Worm (Caenorhabditis elegans) whole organism, L2 larva: ENCODE results near the gene arrd-15.

Experiments
- C34F6.9 ChIP-seq: fragments of 150-350 bp; optimal IDR thresholded peaks from 2 replicates; lab custom pipeline; 2014; ENCODE audit warnings: missing biosample characterization, missing genetic modification characterization
- F13H6.1 ChIP-seq: sonication (generic microtip); optimal IDR thresholded peaks from 2 replicates; lab custom pipeline; 2016; ENCODE audit warnings: missing genetic modification characterization, missing compliant biosample characterization
- Y55F3AM.14 ChIP-seq: fragments of 200-800 bp; sonication (Bioruptor generic); optimal IDR thresholded peaks from 2 replicates; lab custom pipeline; 2018; ENCODE audit warnings: mild to moderate bottlenecking, missing genetic modification characterization, missing compliant biosample characterization
- ZK546.5 ChIP-seq: sonication (generic microtip); optimal IDR thresholded peaks from 2 replicates; lab custom pipeline; 2017; ENCODE audit warnings: missing biosample characterization, missing genetic modification characterization
- aly-2 ChIP-seq: fragments of 150-350 bp; optimal IDR thresholded peaks from 2 replicates; lab custom pipeline; 2014; ENCODE audit warnings: missing biosample characterization, missing genetic modification characterization
- ama-1 ChIP-seq: fragments of 150-350 bp; optimal IDR thresholded peaks from 2 replicates; lab custom pipeline; 2018; ENCODE audit warnings: inconsistent platforms
- blmp-1 ChIP-seq: sonication (generic microtip); optimal IDR thresholded peaks from 2 replicates; lab custom pipeline; 2017; ENCODE audit warnings: missing genetic modification characterization, mild to moderate bottlenecking, missing compliant biosample characterization, antibody characterized with exemption, moderate library complexity; ENCODE audit not compliant: insufficient read depth
- ceh-16 ChIP-seq: fragments of 150-350 bp; optimal IDR thresholded peaks from 2 replicates; lab custom pipeline; 2014; ENCODE audit warnings: missing biosample characterization, missing genetic modification characterization
- crh-2 ChIP-seq: sonication (generic microtip); optimal IDR thresholded peaks from 2 replicates; lab custom pipeline; 2017; ENCODE audit warnings: missing biosample characterization, missing genetic modification characterization
- dmd-4 ChIP-seq: sonication (generic microtip); optimal IDR thresholded peaks from 2 replicates; lab custom pipeline; 2017; ENCODE audit warnings: missing biosample characterization, missing genetic modification characterization
- egl-27 ChIP-seq: sonication (generic microtip); optimal IDR thresholded peaks from 3 replicates; lab custom pipeline; 2017; ENCODE audit warnings: missing biosample characterization, missing genetic modification reagents, missing genetic modification characterization
- elt-3 ChIP-seq: sonication (generic microtip); optimal IDR thresholded peaks from 2 replicates; lab custom pipeline; 2017; ENCODE audit warnings: missing biosample characterization, missing genetic modification characterization
- fos-1 ChIP-seq: fragments of 150-350 bp; optimal IDR thresholded peaks from 2 replicates; lab custom pipeline; 2014; ENCODE audit warnings: missing biosample characterization, missing genetic modification characterization
- lin-11 ChIP-seq: fragments of 150-350 bp; sonication (generic microtip); optimal IDR thresholded peaks from 2 replicates; lab custom pipeline; 2014; ENCODE audit warnings: missing biosample characterization, missing genetic modification characterization, inconsistent platforms, mixed read lengths
- lin-13 ChIP-seq: fragments of 150-350 bp; optimal IDR thresholded peaks from 2 replicates; lab custom pipeline; 2014; ENCODE audit warnings: missing biosample characterization, missing genetic modification reagents, missing genetic modification characterization
- lin-39 ChIP-seq: fragments of 150-350 bp; optimal IDR thresholded peaks from 2 replicates; lab custom pipeline; 2014; ENCODE audit warnings: missing biosample characterization, missing genetic modification reagents, missing genetic modification characterization
- lsy-2 ChIP-seq, 2 experiments: fragments of 150-350 bp in 1 of 2; sonication (generic microtip) in 1 of 2; optimal IDR thresholded peaks; 2 replicates each; lab custom pipeline; 2014 to 2017; ENCODE audit warnings: missing biosample characterization in 2 of 2, missing genetic modification characterization in 2 of 2
- mab-5 ChIP-seq: fragments of 150-350 bp; optimal IDR thresholded peaks from 2 replicates; lab custom pipeline; 2014; ENCODE audit warnings: missing biosample characterization, missing genetic modification characterization
- mbf-1 ChIP-seq: sonication (generic microtip); optimal IDR thresholded peaks from 2 replicates; lab custom pipeline; 2017; ENCODE audit warnings: missing biosample characterization, missing genetic modification characterization
- mdl-1 ChIP-seq, 2 experiments: fragments of 150-350 bp in 1 of 2; sonication (generic microtip) in 1 of 2; optimal IDR thresholded peaks; 2 replicates each; lab custom pipeline; 2017; ENCODE audit warnings: missing biosample characterization in 2 of 2, missing genetic modification characterization in 2 of 2
- nhr-10 ChIP-seq: sonication (generic microtip); optimal IDR thresholded peaks from 2 replicates; lab custom pipeline; 2017; ENCODE audit warnings: missing biosample characterization, missing genetic modification characterization
- nhr-11 ChIP-seq: fragments of 150-350 bp; optimal IDR thresholded peaks from 2 replicates; lab custom pipeline; 2014; ENCODE audit warnings: missing biosample characterization, missing genetic modification characterization
- nhr-129 ChIP-seq: fragments of 150-350 bp; optimal IDR thresholded peaks from 2 replicates; lab custom pipeline; 2014; ENCODE audit warnings: missing biosample characterization, missing genetic modification characterization
- nhr-21 ChIP-seq: fragments of 150-350 bp; optimal IDR thresholded peaks from 2 replicates; lab custom pipeline; 2014; ENCODE audit warnings: missing biosample characterization, missing genetic modification characterization
- nhr-23 ChIP-seq: fragments of 150-350 bp; optimal IDR thresholded peaks from 2 replicates; lab custom pipeline; 2014; ENCODE audit warnings: missing biosample characterization, missing genetic modification reagents, missing genetic modification characterization
- nhr-237 ChIP-seq: fragments of 150-350 bp; optimal IDR thresholded peaks from 2 replicates; lab custom pipeline; 2014; ENCODE audit warnings: missing biosample characterization, missing genetic modification characterization
- nhr-25 ChIP-seq: fragments of 150-350 bp; sonication (generic microtip); optimal IDR thresholded peaks from 3 replicates; lab custom pipeline; 2014; ENCODE audit warnings: missing biosample characterization, missing genetic modification characterization
- nhr-6 ChIP-seq: fragments of 150-350 bp; optimal IDR thresholded peaks from 2 replicates; lab custom pipeline; 2014; ENCODE audit warnings: missing biosample characterization, missing genetic modification characterization
- nhr-77 ChIP-seq: fragments of 150-350 bp; optimal IDR thresholded peaks from 2 replicates; lab custom pipeline; 2014; ENCODE audit warnings: missing biosample characterization, missing genetic modification characterization
- peb-1 ChIP-seq: fragments of 150-350 bp; optimal IDR thresholded peaks from 2 replicates; lab custom pipeline; 2014; ENCODE audit warnings: missing biosample characterization, missing genetic modification characterization
- sem-4 ChIP-seq: fragments of 150-350 bp; optimal IDR thresholded peaks from 2 replicates; lab custom pipeline; 2014; ENCODE audit warnings: missing biosample characterization, missing genetic modification reagents, missing genetic modification characterization
- skn-1 ChIP-seq: sonication (generic microtip); optimal IDR thresholded peaks from 2 replicates; lab custom pipeline; 2017; ENCODE audit warnings: missing biosample characterization, missing genetic modification characterization
- sma-3 ChIP-seq: sonication (generic microtip); optimal IDR thresholded peaks from 2 replicates; lab custom pipeline; 2016; ENCODE audit warnings: missing genetic modification reagents, missing genetic modification characterization, missing compliant biosample characterization
- sma-9 ChIP-seq, 2 experiments: fragments of 150-350 bp in 1 of 2; sonication (generic microtip) in 1 of 2; optimal IDR thresholded peaks; 2 replicates each; lab custom pipeline; 2014 to 2016; ENCODE audit warnings: missing genetic modification characterization in 2 of 2, mild to moderate bottlenecking in 1 of 2, missing biosample characterization in 1 of 2, missing compliant biosample characterization in 1 of 2, missing genetic modification reagents in 1 of 2, moderate library complexity in 1 of 2
- snpc-4 ChIP-seq: fragments of 150-350 bp; optimal IDR thresholded peaks from 2 replicates; lab custom pipeline; 2014; ENCODE audit warnings: missing biosample characterization, missing genetic modification characterization
- unc-39 ChIP-seq: fragments of 150-350 bp; optimal IDR thresholded peaks from 2 replicates; lab custom pipeline; 2014; ENCODE audit warnings: missing biosample characterization, missing genetic modification characterization
- unc-55 ChIP-seq: fragments of 150-350 bp; sonication (generic microtip); optimal IDR thresholded peaks from 3 replicates; lab custom pipeline; 2014; ENCODE audit warnings: missing biosample characterization, missing genetic modification reagents, missing genetic modification characterization
- unc-62 ChIP-seq: fragments of 150-350 bp; optimal IDR thresholded peaks from 2 replicates; lab custom pipeline; 2014; ENCODE audit warnings: missing biosample characterization, missing genetic modification reagents, missing genetic modification characterization
- zag-1 ChIP-seq: fragments of 150-350 bp; optimal IDR thresholded peaks from 2 replicates; lab custom pipeline; 2014; ENCODE audit warnings: missing biosample characterization, missing genetic modification characterization
- ztf-11 ChIP-seq: sonication (generic microtip); optimal IDR thresholded peaks from 2 replicates; lab custom pipeline; 2017; ENCODE audit warnings: missing biosample characterization, missing genetic modification characterization
- ztf-4 ChIP-seq: fragments of 150-350 bp; optimal IDR thresholded peaks from 2 replicates; lab custom pipeline; 2014; ENCODE audit warnings: missing biosample characterization, missing genetic modification characterization

arrd-15 gene

DNA sequence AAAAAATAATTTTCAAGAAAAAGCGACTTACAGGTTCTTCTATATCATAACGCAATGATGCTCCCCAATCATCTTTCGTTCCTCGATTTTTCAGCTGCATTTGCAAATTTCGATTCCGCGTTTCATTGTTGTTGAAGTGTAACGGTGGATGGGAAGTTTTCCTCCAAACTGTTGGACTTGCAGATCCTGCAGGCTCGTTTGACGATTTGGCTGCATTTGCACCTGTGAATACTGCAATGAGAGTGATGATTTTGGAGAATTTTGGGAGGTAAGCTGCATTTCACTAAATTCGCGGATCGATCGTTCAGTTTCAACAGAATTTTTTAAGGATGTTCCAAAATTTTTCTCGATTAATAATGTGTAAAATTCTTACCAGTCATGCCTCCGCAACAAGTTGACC, 51.1 kb downstream of the arrd-15 start:
- TF ChIP-seq ztf-11 (no peak), nhr-77 (tag; lab: Kevin White, UChicago) (no peak)

ce11 chrIII:8981847-8982479, 52.1 kb downstream of the arrd-15 start, which contains the start of gene pde-2:
Gene pde-2 (minus strand): TSS chrIII:8981897.
- TF ChIP-seq Y55F3AM.14 (GFP tag; lab: Kevin White, UChicago): peak; percentile 12
- no peak for TF ChIP-seq aly-2
- TF ChIP-seq fos-1 (tag; lab: Kevin White, UChicago): peak; percentile 36
- TF ChIP-seq F13H6.1: peak; percentile 68
- peak; percentile 6 for TF ChIP-seq sma-3 (GFP tag; lab: Kevin White, UChicago)
- no peak for TF ChIP-seq mab-5
- peak in 1 of 2 experiments; percentile 16 for TF ChIP-seq mdl-1 (tag; optimal IDR thresholded peaks at IDR 0.05; lab: Kevin White, UChicago)
- TF ChIP-seq unc-55: peak; percentile 50
- TF ChIP-seq sem-4: peak; percentile 76
- peak; percentile 74 for TF ChIP-seq sma-9 (GFP tag; optimal IDR thresholded peaks at IDR 0.05; lab: Kevin White, UChicago)
- TF ChIP-seq sma-9 (tag; optimal IDR thresholded peaks at IDR 0.05; lab: Kevin White, UChicago): no peak
- peak; percentile 75 for TF ChIP-seq zag-1
- no peak for TF ChIP-seq ceh-16 (tag; lab: Kevin White, UChicago)
- TF ChIP-seq nhr-129 (tag; lab: Kevin White, UChicago): peak; percentile 74
- peak; percentile 81 for TF ChIP-seq C34F6.9 (tag; lab: Kevin White, UChicago)
- TF ChIP-seq ztf-11: no peak
- TF ChIP-seq snpc-4 (tag; lab: Kevin White, UChicago): peak; percentile 61
- TF ChIP-seq lin-13: peak; percentile 11
- TF ChIP-seq lsy-2 (tag; optimal IDR thresholded peaks at IDR 0.05; lab: Kevin White, UChicago): peak in 1 of 2 experiments; percentile 69
- peak; percentile 77 for TF ChIP-seq crh-2 (tag; lab: Kevin White, UChicago)
- peak; percentile 38 for TF ChIP-seq nhr-25 (tag; lab: Kevin White, UChicago)
- no peak for TF ChIP-seq blmp-1 (tag; lab: Kevin White, UChicago)
- TF ChIP-seq nhr-6 (tag; lab: Kevin White, UChicago): peak; percentile 61
- peak; percentile 37 for TF ChIP-seq ztf-4 (tag; lab: Kevin White, UChicago)

DNA sequence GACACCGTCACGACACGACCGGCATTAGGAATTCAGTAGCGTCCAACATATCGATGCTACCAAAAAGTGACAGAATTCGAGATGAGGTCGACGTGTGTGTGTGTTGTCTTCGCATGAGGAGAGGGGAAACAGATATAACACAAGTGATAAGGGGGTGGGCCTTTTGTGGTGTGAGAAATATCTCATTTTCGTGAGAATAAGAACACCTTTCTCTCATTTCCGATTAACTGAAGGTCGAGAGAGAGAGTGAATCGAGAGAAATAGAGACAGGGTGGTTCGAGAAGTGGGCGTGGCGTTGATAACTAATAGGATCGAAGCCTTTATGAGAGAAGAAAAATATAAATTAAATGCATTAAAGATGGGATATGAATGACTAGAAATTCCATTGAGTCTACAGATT, 53.3 kb downstream of the arrd-15 start:
- TF ChIP-seq lin-11 (tag; lab: Kevin White, UChicago) (no peak), nhr-6 (tag; lab: Kevin White, UChicago) (no peak), fos-1 (tag; lab: Kevin White, UChicago) (no peak), C34F6.9 (tag; lab: Kevin White, UChicago) (no peak), sma-9 (GFP tag; optimal IDR thresholded peaks at IDR 0.05; lab: Kevin White, UChicago) (peak; percentile 37), sma-9 (tag; optimal IDR thresholded peaks at IDR 0.05; lab: Kevin White, UChicago) (no peak), lsy-2 (tag; optimal IDR thresholded peaks at IDR 0.05; lab: Kevin White, UChicago) (no peak), aly-2 (no peak), nhr-25 (tag; lab: Kevin White, UChicago) (peak; percentile 41), ZK546.5 (tag; lab: Kevin White, UChicago) (no peak), nhr-21 (no peak), mbf-1 (tag; lab: Kevin White, UChicago) (no peak), peb-1 (no peak), nhr-237 (tag; lab: Kevin White, UChicago) (no peak), zag-1 (no peak), mab-5 (no peak), sem-4 (no peak), elt-3 (tag; lab: Kevin White, UChicago) (no peak), nhr-10 (tag; lab: Kevin White, UChicago) (no peak), mdl-1 (tag; optimal IDR thresholded peaks at IDR 0.05; lab: Kevin White, UChicago) (no peak), snpc-4 (tag; lab: Kevin White, UChicago) (no peak), nhr-77 (tag; lab: Kevin White, UChicago) (no peak), unc-62 (no peak), blmp-1 (tag; lab: Kevin White, UChicago) (peak; percentile 41), nhr-23 (tag; lab: Kevin White, UChicago) (no peak), dmd-4 (tag; lab: Kevin White, UChicago) (no peak), egl-27 (tag; lab: Kevin White, UChicago) (no peak), lin-39 (tag; lab: Kevin White, UChicago) (no peak), ztf-4 (tag; lab: Kevin White, UChicago) (no peak), skn-1 (tag; lab: Kevin White, UChicago) (no peak), unc-39 (tag; lab: Kevin White, UChicago) (no peak), ama-1 (lab: Kevin White, UChicago) (no peak), nhr-11 (no peak), F13H6.1 (no peak), sma-3 (GFP tag; lab: Kevin White, UChicago) (peak; percentile 34)
